Worm (Caenorhabditis elegans) whole organism, early embryonic: ENCODE data around the gene fbxa-86.

Experiments used
- B0310.2 ChIP-seq: sonication (generic microtip); optimal IDR thresholded peaks from 2 replicates; lab custom pipeline; 2016; ENCODE audit warnings: mild to moderate bottlenecking, missing genetic modification characterization, missing compliant biosample characterization
- F13C5.2 ChIP-seq: sonication (generic microtip); optimal IDR thresholded peaks from 2 replicates; lab custom pipeline; 2017; ENCODE audit warnings: mild to moderate bottlenecking, missing genetic modification characterization, inconsistent platforms, missing compliant biosample characterization
- aly-1 ChIP-seq: sonication (generic microtip); optimal IDR thresholded peaks from 2 replicates; lab custom pipeline; 2016; ENCODE audit warnings: missing genetic modification characterization, missing compliant biosample characterization
- ama-1 ChIP-seq: fragments of 150-350 bp; optimal IDR thresholded peaks from 2 replicates; lab custom pipeline; 2014
- ceh-13 ChIP-seq: fragments of 200-800 bp; sonication (Bioruptor generic); optimal IDR thresholded peaks from 2 replicates; lab custom pipeline; 2018; ENCODE audit warnings: mild to moderate bottlenecking, missing genetic modification characterization, missing compliant biosample characterization
- ceh-36 ChIP-seq: sonication (generic microtip); optimal IDR thresholded peaks from 2 replicates; lab custom pipeline; 2016; ENCODE audit warnings: missing genetic modification characterization, inconsistent platforms, missing compliant biosample characterization
- ets-7 ChIP-seq: sonication (generic microtip); optimal IDR thresholded peaks from 2 replicates; lab custom pipeline; 2016; ENCODE audit warnings: missing genotype, missing genetic modification characterization, missing compliant biosample characterization
- flt-1 ChIP-seq: fragments of 200-800 bp; sonication (Bioruptor generic); IDR thresholded peaks from 2 replicates; pipeline ENCODE4 v1.3.6; 2022; ENCODE audit warnings: missing genetic modification characterization, missing compliant biosample characterization
- hmbx-1 ChIP-seq: sonication (generic microtip); optimal IDR thresholded peaks from 2 replicates; lab custom pipeline; 2016; ENCODE audit warnings: mild to moderate bottlenecking, missing genetic modification characterization, missing compliant biosample characterization
- hmg-4 ChIP-seq: fragments of 200-800 bp; sonication (Bioruptor generic); optimal IDR thresholded peaks from 2 replicates; lab custom pipeline; 2018; ENCODE audit warnings: mild to moderate bottlenecking, missing genetic modification characterization, missing compliant biosample characterization
- hnd-1 ChIP-seq: sonication (generic microtip); optimal IDR thresholded peaks from 2 replicates; lab custom pipeline; 2016; ENCODE audit warnings: missing genetic modification characterization, missing compliant biosample characterization
- pes-1 ChIP-seq: fragments of 200-800 bp; sonication (Bioruptor generic); IDR thresholded peaks from 2 replicates; pipeline ENCODE4 v1.3.6; 2022; ENCODE audit warnings: missing genetic modification reagents, missing genetic modification characterization, missing compliant biosample characterization
- scrt-1 ChIP-seq: fragments of 200-800 bp; sonication (Bioruptor generic); IDR thresholded peaks from 2 replicates; pipeline ENCODE4 v1.3.6; 2022; ENCODE audit warnings: missing genetic modification characterization, missing compliant biosample characterization
- sea-1 ChIP-seq: fragments of 200-800 bp; sonication (Bioruptor generic); conservative IDR thresholded peaks from 2 replicates; pipeline ENCODE4 v1.3.6; 2022; ENCODE audit warnings: missing genetic modification characterization, missing compliant biosample characterization
- tbx-11 ChIP-seq: fragments of 200-800 bp; sonication (Bioruptor generic); IDR thresholded peaks from 2 replicates; pipeline ENCODE4 v1.3.6; 2022; ENCODE audit warnings: missing genetic modification characterization, missing compliant biosample characterization
- tbx-37 ChIP-seq: fragments of 200-800 bp; sonication (Bioruptor generic); conservative IDR thresholded peaks from 2 replicates; pipeline ENCODE4 v1.3.6; 2022; ENCODE audit warnings: missing genetic modification reagents, missing genetic modification characterization, missing compliant biosample characterization
- tra-4 ChIP-seq: sonication (generic microtip); optimal IDR thresholded peaks from 2 replicates; lab custom pipeline; 2017; ENCODE audit warnings: missing genetic modification characterization, missing compliant biosample characterization

Gene fbxa-86

DNA sequence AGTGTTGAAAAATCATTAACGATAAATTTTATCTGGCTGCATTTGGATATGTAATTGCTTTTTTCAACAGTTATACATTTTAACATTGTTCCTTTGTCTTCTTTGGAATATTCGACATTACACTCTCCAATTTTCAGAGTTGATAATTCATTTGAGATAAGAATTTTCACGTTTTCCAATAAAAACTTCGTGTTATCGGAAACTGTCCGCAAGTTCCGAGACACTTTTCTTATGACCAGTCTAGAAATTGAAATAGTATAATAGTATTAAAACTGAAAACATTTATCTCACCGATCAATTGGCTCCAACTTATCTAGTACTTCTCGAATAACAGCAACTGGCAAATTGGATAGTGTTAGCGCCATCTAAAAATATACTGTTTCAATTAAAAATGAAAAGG, at the start of gene fbxa-86:
Gene fbxa-86 (minus strand): TSS at position 367 of the 400 bp plus-strand sequence.
- no peak for TF ChIP-seq scrt-1 (GFP tag; lab: Robert Waterston, UW)
- TF ChIP-seq tra-4 (tag; lab: Kevin White, UChicago): no peak
- TF ChIP-seq hnd-1 (tag; lab: Kevin White, UChicago): no peak
- TF ChIP-seq tbx-37 (GFP tag; lab: Robert Waterston, UW): no peak
- no peak for TF ChIP-seq pes-1 (GFP tag; lab: Robert Waterston, UW)
- TF ChIP-seq hmg-4 (GFP tag; lab: Kevin White, UChicago): no peak
- no peak for TF ChIP-seq tbx-11 (GFP tag; lab: Robert Waterston, UW)
- TF ChIP-seq ceh-36 (tag; lab: Kevin White, UChicago): no peak
- no peak for TF ChIP-seq B0310.2 (tag; lab: Kevin White, UChicago)
- TF ChIP-seq aly-1 (tag; lab: Kevin White, UChicago): no peak

DNA sequence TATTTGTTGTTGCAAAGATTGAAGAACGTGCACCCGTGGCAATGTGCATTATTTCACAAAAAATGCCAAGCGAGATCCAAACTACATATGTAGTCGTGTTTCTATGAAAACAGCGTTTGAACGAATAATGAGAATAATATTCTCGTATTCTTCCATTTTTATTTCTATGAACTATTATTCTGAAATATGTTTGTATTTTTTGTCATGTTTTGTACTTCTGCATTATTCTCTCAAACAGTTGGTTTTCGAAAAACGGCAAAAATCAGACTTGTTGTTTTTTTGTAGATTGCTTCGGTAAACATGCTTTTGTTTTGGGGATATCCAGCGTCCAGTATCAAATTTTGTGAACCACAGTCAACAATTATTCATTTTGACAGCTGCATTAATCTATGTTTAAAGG, 48.4 kb upstream of the fbxa-86 start, which contains the start of gene clec-177:
Gene clec-177 (plus strand): TSS at position 301 of the 400 bp plus-strand sequence.
- no peak for TF ChIP-seq F13C5.2 (tag; lab: Kevin White, UChicago)
- no peak for TF ChIP-seq hmg-4 (GFP tag; lab: Kevin White, UChicago)
- no peak for TF ChIP-seq B0310.2 (tag; lab: Kevin White, UChicago)

DNA sequence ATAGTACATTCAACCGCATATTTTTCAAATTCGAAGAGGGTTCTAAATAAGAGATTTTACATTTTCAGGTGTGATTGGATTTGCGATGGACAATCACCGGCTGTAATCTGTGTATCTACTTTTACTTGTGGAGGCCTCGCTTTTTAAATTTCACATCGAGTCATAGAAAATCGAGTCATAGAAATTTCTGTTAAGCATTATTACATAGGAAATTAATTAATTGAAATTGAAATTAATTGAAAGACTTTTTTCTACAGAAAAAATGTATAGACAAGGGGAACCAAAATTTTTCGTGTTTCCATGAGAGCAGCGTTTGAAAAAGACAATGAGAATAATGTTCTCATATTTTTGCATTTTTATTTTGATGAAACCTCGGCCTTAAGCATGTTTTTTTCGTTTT, 45.9 kb upstream of the fbxa-86 start, which contains the start of gene clec-176:
Gene clec-176 (plus strand): TSS at position 301 of the 400 bp plus-strand sequence.
- TF ChIP-seq B0310.2 (tag; lab: Kevin White, UChicago) (no peak), aly-1 (tag; lab: Kevin White, UChicago) (no peak), F13C5.2 (tag; lab: Kevin White, UChicago) (no peak), ceh-36 (tag; lab: Kevin White, UChicago) (no peak), hnd-1 (tag; lab: Kevin White, UChicago) (no peak), scrt-1 (GFP tag; lab: Robert Waterston, UW) (no peak), tbx-37 (GFP tag; lab: Robert Waterston, UW) (no peak), flt-1 (GFP tag; lab: Robert Waterston, UW) (no peak), hmbx-1 (tag; lab: Kevin White, UChicago) (no peak), ceh-13 (GFP tag; lab: Kevin White, UChicago) (no peak), sea-1 (no peak), tra-4 (tag; lab: Kevin White, UChicago) (no peak), pes-1 (GFP tag; lab: Robert Waterston, UW) (no peak), ets-7 (tag; lab: Kevin White, UChicago) (no peak), ama-1 (lab: Kevin White, UChicago) (no peak), tbx-11 (GFP tag; lab: Robert Waterston, UW) (no peak), hmg-4 (GFP tag; lab: Kevin White, UChicago) (no peak)

DNA sequence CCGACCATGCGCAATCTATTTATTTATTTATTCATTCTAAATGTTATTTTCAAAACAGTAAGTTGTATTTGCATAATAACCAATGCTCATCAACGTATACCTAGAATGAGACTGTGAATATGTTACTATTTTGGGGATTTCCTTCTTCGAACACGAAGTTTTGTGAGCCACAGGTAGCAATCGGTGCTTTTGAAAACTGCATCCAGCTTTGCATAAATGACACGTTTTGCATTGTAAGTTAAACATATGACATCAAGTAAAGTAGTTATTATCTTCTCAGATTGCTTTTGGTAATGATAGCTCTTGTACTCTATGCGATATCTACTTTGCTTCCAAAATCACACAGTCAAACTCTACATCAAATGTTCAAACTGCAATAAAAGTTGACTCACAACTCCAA, 44.7 kb upstream of the fbxa-86 start, which contains the start of gene E03H12.4:
Gene E03H12.4 (plus strand): TSS at position 120 of the 400 bp plus-strand sequence.
- TF ChIP-seq ama-1 (lab: Kevin White, UChicago) (no peak), hmg-4 (GFP tag; lab: Kevin White, UChicago) (no peak), F13C5.2 (tag; lab: Kevin White, UChicago) (no peak), tbx-11 (GFP tag; lab: Robert Waterston, UW) (no peak), tra-4 (tag; lab: Kevin White, UChicago) (no peak), hmbx-1 (tag; lab: Kevin White, UChicago) (no peak), sea-1 (no peak), ets-7 (tag; lab: Kevin White, UChicago) (no peak), aly-1 (tag; lab: Kevin White, UChicago) (no peak), scrt-1 (GFP tag; lab: Robert Waterston, UW) (no peak), ceh-36 (tag; lab: Kevin White, UChicago) (no peak), flt-1 (GFP tag; lab: Robert Waterston, UW) (no peak), tbx-37 (GFP tag; lab: Robert Waterston, UW) (no peak), pes-1 (GFP tag; lab: Robert Waterston, UW) (no peak), hnd-1 (tag; lab: Kevin White, UChicago) (no peak)

DNA sequence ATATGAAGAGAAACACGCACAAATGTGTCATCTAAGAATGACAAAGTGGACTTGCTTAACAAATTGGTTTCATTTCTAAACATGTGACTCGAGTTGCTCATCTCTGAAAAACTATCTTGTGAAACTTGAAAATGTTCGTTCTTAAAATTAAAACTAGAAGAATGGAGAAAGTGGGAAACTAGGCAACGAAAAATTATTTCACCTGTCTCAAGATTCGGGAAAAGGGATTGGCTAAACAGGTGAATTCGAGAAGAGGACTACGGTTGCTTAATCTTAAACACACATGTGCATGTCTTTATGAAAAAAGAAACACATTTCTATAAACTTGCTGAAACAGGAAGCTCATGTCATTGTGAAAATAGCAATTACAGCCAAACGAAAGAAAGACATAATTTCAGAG, 43.2 kb upstream of the fbxa-86 start, which contains the start of gene srz-24:
Gene srz-24 (minus strand): TSS at position 101 of the 400 bp plus-strand sequence.
- TF ChIP-seq hmbx-1 (tag; lab: Kevin White, UChicago) (no peak), aly-1 (tag; lab: Kevin White, UChicago) (no peak), ceh-36 (tag; lab: Kevin White, UChicago) (no peak), pes-1 (GFP tag; lab: Robert Waterston, UW) (no peak), B0310.2 (tag; lab: Kevin White, UChicago) (no peak), hmg-4 (GFP tag; lab: Kevin White, UChicago) (no peak), ama-1 (lab: Kevin White, UChicago) (no peak), hnd-1 (tag; lab: Kevin White, UChicago) (no peak), flt-1 (GFP tag; lab: Robert Waterston, UW) (no peak), tbx-11 (GFP tag; lab: Robert Waterston, UW) (no peak)

DNA sequence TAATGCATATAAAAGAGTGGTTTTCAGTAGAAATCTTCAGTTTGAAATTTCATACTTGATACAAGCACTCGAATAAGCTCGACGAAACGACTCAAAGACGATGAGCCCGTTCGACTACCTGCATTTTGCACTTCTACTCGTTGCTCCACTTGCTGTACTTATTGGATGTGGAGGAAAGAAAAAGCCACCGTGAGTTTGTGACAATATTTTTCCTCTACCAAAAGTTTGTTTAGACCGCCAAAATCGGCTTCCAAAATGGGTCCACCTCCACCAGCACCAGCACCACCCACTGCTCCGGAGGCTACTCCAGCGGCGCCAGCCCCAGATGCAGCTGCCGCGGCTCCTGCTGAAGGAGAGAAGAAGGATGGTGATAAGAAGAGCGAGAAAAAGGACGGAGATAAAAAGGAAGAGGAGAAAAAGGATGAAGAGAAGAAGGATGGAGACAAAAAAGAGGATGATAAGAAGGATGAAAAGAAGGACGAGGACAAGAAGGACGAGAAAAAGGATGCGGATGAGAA, 39.4 kb upstream of the fbxa-86 start, which contains the start of gene E03H12.5:
Gene E03H12.5 (plus strand): TSS at position 51 of the 518 bp plus-strand sequence.
- no peak for TF ChIP-seq aly-1 (tag; lab: Kevin White, UChicago)
- no peak for TF ChIP-seq hmbx-1 (tag; lab: Kevin White, UChicago)

DNA sequence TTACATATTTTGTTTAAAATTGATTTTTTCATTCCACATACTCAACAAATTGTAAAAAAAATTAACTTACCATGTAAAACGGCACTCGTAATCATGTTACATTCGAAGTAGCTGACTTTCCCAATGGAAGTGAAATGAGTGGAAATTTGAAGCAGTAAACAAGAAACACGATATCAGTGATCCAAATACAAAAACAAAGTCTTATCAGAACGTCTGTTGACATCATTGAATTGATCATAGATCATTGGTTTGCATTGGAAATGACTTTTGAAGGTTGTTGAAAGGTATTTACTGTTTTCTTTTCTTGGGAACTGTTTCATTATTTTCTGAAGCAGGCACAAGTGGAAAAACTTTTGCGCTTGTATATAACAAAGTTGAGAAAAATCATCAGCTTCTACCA, 38.2 kb upstream of the fbxa-86 start, which contains the start of gene Y9C9A.16:
Gene Y9C9A.16 (minus strand): TSS at position 131 of the 400 bp plus-strand sequence.
- TF ChIP-seq hmbx-1 (tag; lab: Kevin White, UChicago) (no peak), hnd-1 (tag; lab: Kevin White, UChicago) (no peak), ceh-36 (tag; lab: Kevin White, UChicago) (no peak), ama-1 (lab: Kevin White, UChicago) (no peak)
